Worm (Caenorhabditis elegans) whole organism, midembryonic: ENCODE data around the gene C17C3.1.

Source experiments
- T22C8.4 ChIP-seq: fragments of 200-800 bp; sonication (Bioruptor generic); IDR thresholded peaks from 2 replicates; pipeline ENCODE4 v1.3.6; 2022; ENCODE audit warnings: missing genetic modification characterization, missing compliant biosample characterization
- cog-1 ChIP-seq: sonication (generic microtip); optimal IDR thresholded peaks from 2 replicates; lab custom pipeline; 2016; ENCODE audit warnings: missing genetic modification characterization, missing compliant biosample characterization
- flt-1 ChIP-seq: fragments of 200-800 bp; sonication (Bioruptor generic); IDR thresholded peaks from 2 replicates; pipeline ENCODE4 v1.3.6; 2022; ENCODE audit warnings: missing genetic modification characterization, missing compliant biosample characterization
- klf-2 ChIP-seq: fragments of 200-800 bp; sonication (Bioruptor generic); conservative IDR thresholded peaks from 2 replicates; pipeline ENCODE4 v1.3.6; 2022; ENCODE audit warnings: missing genetic modification reagents, missing genetic modification characterization, missing compliant biosample characterization
- tab-1 ChIP-seq: fragments of 200-800 bp; sonication (Bioruptor generic); IDR thresholded peaks from 2 replicates; pipeline ENCODE4 v1.3.6; 2022; ENCODE audit warnings: missing genetic modification characterization, missing compliant biosample characterization
- ztf-23 ChIP-seq: fragments of 200-800 bp; sonication (Bioruptor generic); IDR thresholded peaks from 2 replicates; pipeline ENCODE4 v1.3.6; 2022; ENCODE audit warnings: missing genetic modification reagents, missing genetic modification characterization, missing compliant biosample characterization
- ztf-29 ChIP-seq: fragments of 200-800 bp; sonication (Bioruptor generic); IDR thresholded peaks from 2 replicates; pipeline ENCODE4 v1.3.6; 2022; ENCODE audit warnings: missing genetic modification reagents, missing genetic modification characterization, missing compliant biosample characterization

DNA sequence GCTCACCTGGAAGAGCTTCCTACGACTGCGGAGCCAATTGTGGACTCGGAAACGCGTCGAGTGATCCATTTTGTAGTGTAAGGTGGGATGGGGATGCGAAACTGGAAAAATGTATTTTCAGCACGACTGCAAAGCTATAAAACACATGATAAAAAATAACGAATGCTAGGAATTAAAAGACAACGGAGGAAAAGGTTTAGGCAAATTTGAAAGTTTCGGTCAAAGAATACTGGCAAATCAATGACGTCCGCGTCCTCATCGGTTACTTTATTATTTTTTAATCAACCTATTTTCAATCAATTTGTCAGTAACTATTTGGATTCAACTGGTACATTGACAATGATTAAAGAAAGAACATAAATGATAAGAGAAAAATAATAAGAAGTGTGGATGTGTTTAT is 37.4 kb downstream of the C17C3.1 start, which contains the start of gene C17G10.7:
- TF ChIP-seq T22C8.4 (GFP tag; lab: Robert Waterston, UW): no peak
- TF ChIP-seq ztf-23: no peak
- TF ChIP-seq klf-2 (GFP tag; lab: Robert Waterston, UW): no peak
- no peak for TF ChIP-seq ztf-29 (GFP tag; lab: Robert Waterston, UW)
- no peak for TF ChIP-seq flt-1 (GFP tag; lab: Robert Waterston, UW)
- TF ChIP-seq tab-1: no peak
- TF ChIP-seq cog-1: no peak
